Fruit fly (Drosophila melanogaster): ENCODE results near the gene Rtnl1.

- TF ChIP-seq OdsH (GFP tag; optimal IDR thresholded peaks at IDR 0.05): no peak
- no peak for TF ChIP-seq cyc (GFP tag; optimal IDR thresholded peaks at IDR 0.05)
- TF ChIP-seq CG11902 (GFP tag; optimal IDR thresholded peaks at IDR 0.05): no peak
- TF ChIP-seq CG15336 (GFP tag; IDR thresholded peaks at IDR 0.05): no peak
- no peak for TF ChIP-seq Hr39 (GFP tag; optimal IDR thresholded peaks at IDR 0.05)
- TF ChIP-seq CG10631 (GFP tag; optimal IDR thresholded peaks at IDR 0.05): no peak
Measured at dm6 chr2L:5031399-5031798, 21.9 kb upstream of the Rtnl1 start.
